Worm (Caenorhabditis elegans): ENCODE measurements around the gene rbm-42.
A peak's percentile ranks its signal among the peaks of the same experiment; 100 is the strongest.

The rbm-42 gene

ce11 chrIII:5143520-5143919, 9.5 kb downstream of the rbm-42 start:
- no peak for TF ChIP-seq zip-8 (tag; optimal IDR thresholded peaks at IDR 0.05)
- peak; percentile 52 for TF ChIP-seq nhr-2 (tag; optimal IDR thresholded peaks at IDR 0.05)
- peak; percentile 49 for TF ChIP-seq ces-1 (GFP tag; optimal IDR thresholded peaks at IDR 0.05)
- TF ChIP-seq ceh-43 (GFP tag; optimal IDR thresholded peaks at IDR 0.05): no peak

ce11 chrIII:5141935-5142334, 11.1 kb downstream of the rbm-42 start:
- TF ChIP-seq elt-1 (tag; optimal IDR thresholded peaks at IDR 0.05; ENCODE audit: borderline replicate concordance, insufficient read depth): no peak
- no peak for TF ChIP-seq pha-4 (tag; optimal IDR thresholded peaks at IDR 0.05)
- no peak for TF ChIP-seq lin-32 (GFP tag; optimal IDR thresholded peaks at IDR 0.05)
- no peak for TF ChIP-seq ham-2 (GFP tag; optimal IDR thresholded peaks at IDR 0.05)
- TF ChIP-seq ceh-43 (GFP tag; optimal IDR thresholded peaks at IDR 0.05): no peak

- TF ChIP-seq nhr-237 (tag; optimal IDR thresholded peaks at IDR 0.05) (no peak), ceh-43 (GFP tag; optimal IDR thresholded peaks at IDR 0.05) (no peak), hlh-1 (tag; optimal IDR thresholded peaks at IDR 0.05) (peak; percentile 66), ham-2 (GFP tag; optimal IDR thresholded peaks at IDR 0.05) (no peak), unc-62 (GFP tag; optimal IDR thresholded peaks at IDR 0.05) (peak; percentile 49), lin-32 (GFP tag; optimal IDR thresholded peaks at IDR 0.05) (no peak), pha-4 (tag; optimal IDR thresholded peaks at IDR 0.05) (no peak), drap-1 (GFP tag; optimal IDR thresholded peaks at IDR 0.05) (no peak), elt-1 (tag; optimal IDR thresholded peaks at IDR 0.05; ENCODE audit: borderline replicate concordance, insufficient read depth) (no peak), nhr-2 (tag; optimal IDR thresholded peaks at IDR 0.05) (no peak), mep-1 (tag; optimal IDR thresholded peaks at IDR 0.05) (no peak), ztf-11 (tag; optimal IDR thresholded peaks at IDR 0.05) (no peak), lin-13 (tag; optimal IDR thresholded peaks at IDR 0.05) (no peak), flh-1 (GFP tag; optimal IDR thresholded peaks at IDR 0.05) (no peak), tbx-8 (GFP tag; optimal IDR thresholded peaks at IDR 0.05) (no peak), ceh-83 (GFP tag; optimal IDR thresholded peaks at IDR 0.05) (no peak), nhr-12 (tag; optimal IDR thresholded peaks at IDR 0.05) (no peak)
Observed at ce11 chrIII:5140559-5140958, 12.5 kb downstream of the rbm-42 start.

- TF ChIP-seq hlh-1 (tag; optimal IDR thresholded peaks at IDR 0.05) (peak; percentile 66), nhr-28 (tag; optimal IDR thresholded peaks at IDR 0.05) (no peak), unc-62 (GFP tag; optimal IDR thresholded peaks at IDR 0.05) (peak; percentile 80), lsy-2 (tag; optimal IDR thresholded peaks at IDR 0.05) (no peak), tbx-8 (GFP tag; optimal IDR thresholded peaks at IDR 0.05) (no peak), ham-2 (GFP tag; optimal IDR thresholded peaks at IDR 0.05) (no peak), flh-1 (GFP tag; optimal IDR thresholded peaks at IDR 0.05) (no peak), unc-120 (tag; optimal IDR thresholded peaks at IDR 0.05; ENCODE audit: poor library complexity, severe bottlenecking) (peak; percentile 20)
Observed at ce11 chrIII:5139768-5140167, 13.3 kb downstream of the rbm-42 start.

- TF ChIP-seq pha-4 (tag; optimal IDR thresholded peaks at IDR 0.05): no peak
- no peak for TF ChIP-seq nhr-28 (tag; optimal IDR thresholded peaks at IDR 0.05)
- peak; percentile 89 for TF ChIP-seq ces-1 (GFP tag; optimal IDR thresholded peaks at IDR 0.05)
- no peak for TF ChIP-seq nhr-12 (tag; optimal IDR thresholded peaks at IDR 0.05)
- no peak for TF ChIP-seq flh-1 (GFP tag; optimal IDR thresholded peaks at IDR 0.05)
- TF ChIP-seq nhr-2 (tag; optimal IDR thresholded peaks at IDR 0.05): peak; percentile 52
Observed at ce11 chrIII:5138940-5139533, 14.0 kb downstream of the rbm-42 start.

ce11 chrIII:5137685-5138084, 15.3 kb downstream of the rbm-42 start:
- TF ChIP-seq hlh-1 (tag; optimal IDR thresholded peaks at IDR 0.05) (no peak), ceh-39 (tag; optimal IDR thresholded peaks at IDR 0.05) (no peak), bed-3 (GFP tag; optimal IDR thresholded peaks at IDR 0.05) (no peak), ham-2 (GFP tag; optimal IDR thresholded peaks at IDR 0.05) (no peak), lin-32 (GFP tag; optimal IDR thresholded peaks at IDR 0.05) (no peak), ztf-11 (tag; optimal IDR thresholded peaks at IDR 0.05) (no peak)

- TF ChIP-seq mep-1 (tag; optimal IDR thresholded peaks at IDR 0.05): no peak
- no peak for TF ChIP-seq lsy-2 (tag; optimal IDR thresholded peaks at IDR 0.05)
- no peak for TF ChIP-seq lin-13 (tag; optimal IDR thresholded peaks at IDR 0.05)
- no peak for TF ChIP-seq cnd-1 (tag; optimal IDR thresholded peaks at IDR 0.05)
- no peak for TF ChIP-seq snpc-4 (tag; optimal IDR thresholded peaks at IDR 0.05)
- TF ChIP-seq mls-2 (tag; optimal IDR thresholded peaks at IDR 0.05): no peak
- TF ChIP-seq nhr-28 (tag; optimal IDR thresholded peaks at IDR 0.05): no peak
- no peak for TF ChIP-seq zip-8 (tag; optimal IDR thresholded peaks at IDR 0.05)
- TF ChIP-seq ceh-39 (tag; optimal IDR thresholded peaks at IDR 0.05): no peak
- no peak for TF ChIP-seq ham-2 (GFP tag; optimal IDR thresholded peaks at IDR 0.05)
- no peak for TF ChIP-seq tbx-8 (GFP tag; optimal IDR thresholded peaks at IDR 0.05)
- TF ChIP-seq unc-62 (GFP tag; optimal IDR thresholded peaks at IDR 0.05): no peak
- TF ChIP-seq nhr-76 (tag; optimal IDR thresholded peaks at IDR 0.05): no peak
Observed at ce11 chrIII:5137099-5137498, 15.9 kb downstream of the rbm-42 start.

Data from whole organism, mixed stage, embryonic.